Worm (Caenorhabditis elegans) whole organism, L4 larva: ENCODE data around the gene sra-32.

ENCODE experiments used
- attf-4 ChIP-seq: sonication (generic microtip); optimal IDR thresholded peaks from 3 replicates; lab custom pipeline; 2017; ENCODE audit warnings: missing biosample characterization, missing genetic modification characterization
- daf-12 ChIP-seq: fragments of 150-350 bp; optimal IDR thresholded peaks from 2 replicates; lab custom pipeline; 2014; ENCODE audit warnings: missing biosample characterization, missing genetic modification reagents, missing genetic modification characterization
- egl-27 ChIP-seq: sonication (generic microtip); optimal IDR thresholded peaks from 3 replicates; lab custom pipeline; 2017; ENCODE audit warnings: missing biosample characterization, missing genetic modification reagents, missing genetic modification characterization
- fos-1 ChIP-seq: fragments of 150-350 bp; optimal IDR thresholded peaks from 2 replicates; lab custom pipeline; 2014; ENCODE audit warnings: missing biosample characterization, missing genetic modification characterization
- hmg-1.1 ChIP-seq: fragments of 200-800 bp; sonication (Bioruptor generic); IDR thresholded peaks from 2 replicates; pipeline ENCODE4 v1.3.6; 2022; ENCODE audit warnings: missing genetic modification reagents, missing genetic modification characterization, missing compliant biosample characterization
- mes-2 ChIP-seq: sonication (generic microtip); optimal IDR thresholded peaks from 2 replicates; lab custom pipeline; 2016; ENCODE audit warnings: missing genotype, mild to moderate bottlenecking, missing genetic modification characterization, missing compliant biosample characterization; ENCODE audit not compliant: poor library complexity, severe bottlenecking
- snpc-4 ChIP-seq: fragments of 150-350 bp; optimal IDR thresholded peaks from 2 replicates; lab custom pipeline; 2014; ENCODE audit warnings: missing biosample characterization, missing genetic modification characterization
- unc-130 ChIP-seq: sonication (generic microtip); optimal IDR thresholded peaks from 2 replicates; lab custom pipeline; 2016; ENCODE audit warnings: missing genetic modification reagents, missing genetic modification characterization, missing compliant biosample characterization
- zag-1 ChIP-seq: fragments of 150-350 bp; optimal IDR thresholded peaks from 2 replicates; lab custom pipeline; 2014; ENCODE audit warnings: missing biosample characterization, missing genetic modification characterization

DNA sequence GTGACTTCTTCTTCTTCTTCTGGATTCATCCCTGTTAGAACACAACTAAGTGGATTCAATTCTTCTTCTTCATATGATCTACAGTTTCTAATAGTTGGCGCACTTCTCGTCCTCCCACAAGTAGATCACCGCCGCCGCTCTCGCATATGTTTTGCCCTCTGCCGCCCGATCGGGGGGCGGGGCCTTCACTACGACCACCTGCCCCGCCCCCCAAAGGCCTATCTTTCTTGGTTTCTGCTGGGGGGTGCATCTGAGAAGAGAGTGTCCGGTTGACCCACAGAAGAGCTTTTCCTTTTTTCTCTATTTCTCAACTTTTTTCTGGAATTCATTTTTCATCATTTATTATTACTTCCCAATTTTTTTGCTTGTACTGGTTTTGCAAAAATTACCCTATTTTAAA, 39.3 kb upstream of the sra-32 start:
- no peak for TF ChIP-seq fos-1 (tag; lab: Kevin White, UChicago)
- TF ChIP-seq daf-12 (tag; lab: Kevin White, UChicago), result no peak
- TF ChIP-seq attf-4, result no peak
- no peak for TF ChIP-seq unc-130 (GFP tag; lab: Kevin White, UChicago)
- no peak for TF ChIP-seq mes-2 (tag; lab: Kevin White, UChicago)
- TF ChIP-seq snpc-4 (tag; lab: Kevin White, UChicago), result no peak
- TF ChIP-seq zag-1 (tag; lab: Kevin White, UChicago), result no peak
- TF ChIP-seq egl-27 (tag; lab: Kevin White, UChicago), result no peak
- no peak for TF ChIP-seq hmg-1.1 (GFP tag; lab: Robert Waterston, UW)
